Worm (Caenorhabditis elegans) whole organism, L4 larva: ENCODE results near the gene str-35.

ENCODE experiments used
- F26F4.8 ChIP-seq: fragments of 200-800 bp; sonication (Bioruptor generic); conservative IDR thresholded peaks from 2 replicates; pipeline ENCODE4 v1.3.6; 2022; ENCODE audit warnings: missing genetic modification characterization, missing compliant biosample characterization
- F37D6.2 ChIP-seq: sonication (generic microtip); optimal IDR thresholded peaks from 2 replicates; lab custom pipeline; 2016; ENCODE audit warnings: mild to moderate bottlenecking, missing genetic modification characterization, missing compliant biosample characterization
- R02D3.7 ChIP-seq: fragments of 150-350 bp; sonication (generic microtip); optimal IDR thresholded peaks from 3 replicates; lab custom pipeline; 2014; ENCODE audit warnings: missing biosample characterization, missing genetic modification characterization
- ZK337.2 ChIP-seq: fragments of 200-800 bp; sonication (Bioruptor generic); IDR thresholded peaks from 2 replicates; pipeline ENCODE4 v1.3.6; 2022; ENCODE audit warnings: missing genetic modification reagents, missing genetic modification characterization, missing compliant biosample characterization
- aha-1 ChIP-seq: fragments of 150-350 bp; peaks from one replicate; lab custom pipeline; 2014; ENCODE audit warnings: missing biosample characterization, missing genetic modification characterization
- attf-4 ChIP-seq: sonication (generic microtip); optimal IDR thresholded peaks from 3 replicates; lab custom pipeline; 2017; ENCODE audit warnings: missing biosample characterization, missing genetic modification characterization
- ceh-32 ChIP-seq: sonication (generic microtip); optimal IDR thresholded peaks from 2 replicates; lab custom pipeline; 2016; ENCODE audit warnings: mild to moderate bottlenecking, missing genetic modification characterization, missing compliant biosample characterization; ENCODE audit not compliant: poor library complexity
- ceh-82 ChIP-seq: sonication (generic microtip); optimal IDR thresholded peaks from 2 replicates; lab custom pipeline; 2017; ENCODE audit warnings: missing biosample characterization, missing genetic modification characterization
- cey-2 ChIP-seq: sonication (generic microtip); optimal IDR thresholded peaks from 3 replicates; lab custom pipeline; 2017; ENCODE audit warnings: missing genetic modification characterization, mild to moderate bottlenecking, missing compliant biosample characterization, antibody characterized with exemption, borderline replicate concordance; ENCODE audit not compliant: insufficient read depth
- daf-16 ChIP-seq, 3 experiments: sonication (generic microtip); optimal IDR thresholded peaks; 2 replicates each; lab custom pipeline; 2016 to 2017; ENCODE audit warnings: missing genetic modification characterization in 3 of 3, missing genetic modification reagents in 3 of 3, mild to moderate bottlenecking in 2 of 3, missing compliant biosample characterization in 2 of 3, missing biosample characterization in 1 of 3, moderate library complexity in 1 of 3
- dmd-8 ChIP-seq: fragments of 200-800 bp; sonication (Bioruptor generic); IDR thresholded peaks from 2 replicates; pipeline ENCODE4 v1.3.6; 2022; ENCODE audit warnings: missing genetic modification characterization, missing compliant biosample characterization
- dmd-9 ChIP-seq: fragments of 200-800 bp; sonication (Bioruptor generic); IDR thresholded peaks from 2 replicates; pipeline ENCODE4 v1.3.6; 2022; ENCODE audit warnings: missing genetic modification reagents, missing genetic modification characterization, missing compliant biosample characterization
- duxl-1 ChIP-seq: sonication (generic microtip); optimal IDR thresholded peaks from 2 replicates; lab custom pipeline; 2016; ENCODE audit warnings: mild to moderate bottlenecking, missing genetic modification characterization, moderate library complexity, missing compliant biosample characterization; ENCODE audit not compliant: poor library complexity
- dve-1 ChIP-seq: sonication (generic microtip); optimal IDR thresholded peaks from 2 replicates; lab custom pipeline; 2017; ENCODE audit warnings: antibody characterized with exemption, mild to moderate bottlenecking, missing genetic modification characterization, missing compliant biosample characterization; ENCODE audit not compliant: insufficient read depth
- gei-8 ChIP-seq: fragments of 200-800 bp; sonication (Bioruptor generic); optimal IDR thresholded peaks from 2 replicates; lab custom pipeline; 2018; ENCODE audit warnings: mild to moderate bottlenecking, missing genetic modification characterization, missing compliant biosample characterization
- jun-1 ChIP-seq: fragments of 150-350 bp; optimal IDR thresholded peaks from 2 replicates; lab custom pipeline; 2014; ENCODE audit warnings: missing biosample characterization, missing genetic modification reagents, missing genetic modification characterization
- lin-29 ChIP-seq: fragments of 200-800 bp; sonication (Bioruptor generic); IDR thresholded peaks from 2 replicates; pipeline ENCODE4 v1.3.6; 2022; ENCODE audit warnings: missing genetic modification reagents, missing genetic modification characterization, missing compliant biosample characterization
- lin-39 ChIP-seq: fragments of 150-350 bp; optimal IDR thresholded peaks from 2 replicates; lab custom pipeline; 2014; ENCODE audit warnings: missing biosample characterization, missing genetic modification reagents, missing genetic modification characterization
- lir-3 ChIP-seq: sonication (generic microtip); optimal IDR thresholded peaks from 2 replicates; lab custom pipeline; 2016; ENCODE audit warnings: mild to moderate bottlenecking, missing genetic modification characterization, missing compliant biosample characterization
- lsy-2 ChIP-seq, 2 experiments: fragments of 150-350 bp in 1 of 2; sonication (generic microtip) in 1 of 2; optimal IDR thresholded peaks; 2 replicates each; lab custom pipeline; 2014 to 2017; ENCODE audit warnings: missing biosample characterization in 2 of 2, missing genetic modification characterization in 2 of 2
- madf-9 ChIP-seq: fragments of 200-800 bp; sonication (Bioruptor generic); conservative IDR thresholded peaks from 2 replicates; pipeline ENCODE4 v1.3.6; 2022; ENCODE audit warnings: missing genetic modification reagents, missing genetic modification characterization, missing compliant biosample characterization
- mdt-29 ChIP-seq: fragments of 200-800 bp; sonication (Bioruptor generic); IDR thresholded peaks from 2 replicates; pipeline ENCODE4 v1.3.6; 2022; ENCODE audit warnings: missing genetic modification reagents, missing genetic modification characterization, missing compliant biosample characterization
- mes-2 ChIP-seq: sonication (generic microtip); optimal IDR thresholded peaks from 2 replicates; lab custom pipeline; 2016; ENCODE audit warnings: missing genotype, mild to moderate bottlenecking, missing genetic modification characterization, missing compliant biosample characterization; ENCODE audit not compliant: poor library complexity, severe bottlenecking
- nhr-6 ChIP-seq: fragments of 150-350 bp; optimal IDR thresholded peaks from 2 replicates; lab custom pipeline; 2014; ENCODE audit warnings: missing biosample characterization, missing genetic modification characterization
- nhr-76 ChIP-seq: fragments of 150-350 bp; optimal IDR thresholded peaks from 2 replicates; lab custom pipeline; 2014; ENCODE audit warnings: missing biosample characterization, missing genetic modification characterization
- pha-4 ChIP-seq, 2 experiments: fragments of 150-350 bp in 1 of 2; fragments of 200-800 bp in 1 of 2; sonication (Bioruptor generic) in 1 of 2; IDR thresholded peaks in 1 of 2; optimal IDR thresholded peaks in 1 of 2; 2 replicates each; pipeline versions ENCODE4 v1.3.6 to Lab custom; 2014 to 2022; ENCODE audit warnings: missing genetic modification characterization in 2 of 2, missing genetic modification reagents in 2 of 2, missing biosample characterization in 1 of 2, missing compliant biosample characterization in 1 of 2
- php-3 ChIP-seq: fragments of 200-800 bp; sonication (Bioruptor generic); IDR thresholded peaks from 2 replicates; pipeline ENCODE4 v1.3.6; 2022; ENCODE audit warnings: missing genetic modification reagents, missing genetic modification characterization, missing compliant biosample characterization
- rbr-2 ChIP-seq: sonication (generic microtip); optimal IDR thresholded peaks from 2 replicates; lab custom pipeline; 2016; ENCODE audit warnings: missing genotype, missing genetic modification characterization, missing compliant biosample characterization
- saeg-2 ChIP-seq: fragments of 200-800 bp; sonication (Bioruptor generic); IDR thresholded peaks from 2 replicates; pipeline ENCODE4 v1.3.6; 2022; ENCODE audit warnings: missing genetic modification reagents, missing genetic modification characterization, missing compliant biosample characterization
- spr-1 ChIP-seq: sonication (generic microtip); optimal IDR thresholded peaks from 2 replicates; lab custom pipeline; 2016; ENCODE audit warnings: mild to moderate bottlenecking, missing genetic modification characterization, missing compliant biosample characterization
- tra-1 ChIP-seq: fragments of 200-800 bp; sonication (Bioruptor generic); IDR thresholded peaks from 2 replicates; pipeline ENCODE4 v1.3.6; 2022; ENCODE audit warnings: missing genetic modification reagents, missing genetic modification characterization, missing compliant biosample characterization
- unc-62 ChIP-seq, 3 experiments: fragments of 150-350 bp in 1 of 3; sonication (generic microtip); optimal IDR thresholded peaks in 2 of 3; peaks in 1 of 3; 1 replicate in 1 of 3; 2 replicates in 2 of 3; lab custom pipeline; 2014 to 2017; ENCODE audit warnings: missing biosample characterization in 3 of 3, missing genetic modification characterization in 3 of 3, missing genetic modification reagents in 3 of 3, missing genotype in 1 of 3
- zag-1 ChIP-seq: fragments of 150-350 bp; optimal IDR thresholded peaks from 2 replicates; lab custom pipeline; 2014; ENCODE audit warnings: missing biosample characterization, missing genetic modification characterization
- zfp-3 ChIP-seq: fragments of 200-800 bp; sonication (Bioruptor generic); conservative IDR thresholded peaks from 2 replicates; pipeline ENCODE4 v1.3.6; 2022; ENCODE audit warnings: missing genetic modification reagents, missing genetic modification characterization, missing compliant biosample characterization

Gene str-35

ce11 chrV:4507836-4508462, 33.3 kb downstream of the str-35 start (continued):
- TF ChIP-seq dmd-8: no peak
- no peak for TF ChIP-seq R02D3.7 (tag; lab: Kevin White, UChicago)
- peak; percentile 89 for TF ChIP-seq lin-39 (tag; lab: Kevin White, UChicago)
- TF ChIP-seq zfp-3 (GFP tag; lab: Robert Waterston, UW): no peak
- TF ChIP-seq madf-9: no peak
- no peak for TF ChIP-seq duxl-1
- TF ChIP-seq mes-2: peak; percentile 23
- no peak for TF ChIP-seq ZK337.2 (GFP tag; lab: Robert Waterston, UW)
- TF ChIP-seq daf-16 (GFP tag; optimal IDR thresholded peaks at IDR 0.05; lab: Kevin White, UChicago): peak in 1 of 2 experiments; percentile 65
- no peak for TF ChIP-seq daf-16 (tag; optimal IDR thresholded peaks at IDR 0.05; lab: Kevin White, UChicago)
- no peak for TF ChIP-seq attf-4 (tag; lab: Kevin White, UChicago)
- TF ChIP-seq nhr-76 (tag; lab: Kevin White, UChicago): no peak
- peak; percentile 17; the same call in 1 of the 2 replicates for TF ChIP-seq tra-1 (GFP tag; lab: Robert Waterston, UW)
- no peak for TF ChIP-seq dmd-9 (GFP tag; lab: Robert Waterston, UW)
- no peak for TF ChIP-seq pha-4 (GFP tag; IDR thresholded peaks at IDR 0.05; lab: Robert Waterston, UW)
- TF ChIP-seq pha-4 (tag; optimal IDR thresholded peaks at IDR 0.05; lab: Kevin White, UChicago): no peak
- TF ChIP-seq ceh-82 (tag; lab: Kevin White, UChicago): no peak
- peak; percentile 18 for TF ChIP-seq spr-1 (tag; lab: Kevin White, UChicago)
- TF ChIP-seq lir-3 (tag; lab: Kevin White, UChicago): no peak
- TF ChIP-seq mdt-29 (GFP tag; lab: Robert Waterston, UW): no peak
- TF ChIP-seq F26F4.8 (GFP tag; lab: Robert Waterston, UW): 0 out of 2 replicates have a peak, but pooled peaks have one; percentile 3
- TF ChIP-seq cey-2 (tag; lab: Kevin White, UChicago): no peak
- TF ChIP-seq F37D6.2 (tag; lab: Kevin White, UChicago): peak; percentile 50
- peak; percentile 4 for TF ChIP-seq nhr-6
- TF ChIP-seq gei-8 (GFP tag; lab: Kevin White, UChicago): no peak
- TF ChIP-seq unc-62 (GFP tag; optimal IDR thresholded peaks at IDR 0.05 in 1 of 2; lab: Kevin White, UChicago): peak in 1 of 2 experiments; percentile 100
- TF ChIP-seq unc-62 (tag; optimal IDR thresholded peaks at IDR 0.05; lab: Kevin White, UChicago): peak; percentile 100
- no peak for TF ChIP-seq lin-29 (GFP tag; lab: Robert Waterston, UW)
- TF ChIP-seq dve-1 (tag; lab: Kevin White, UChicago): peak; percentile 14
- TF ChIP-seq rbr-2: peak; percentile 78
- no peak for TF ChIP-seq ceh-32 (tag; lab: Kevin White, UChicago)
- TF ChIP-seq, all 104 proteins: peak for 32

ce11 chrV:4508772-4509171, 34.1 kb downstream of the str-35 start:
- no peak for TF ChIP-seq zag-1 (tag; lab: Kevin White, UChicago)
- TF ChIP-seq unc-62 (GFP tag; optimal IDR thresholded peaks at IDR 0.05 in 1 of 2; lab: Kevin White, UChicago): peak in 1 of 2 experiments; percentile 97
- no peak for TF ChIP-seq unc-62 (tag; optimal IDR thresholded peaks at IDR 0.05; lab: Kevin White, UChicago)
- no peak for TF ChIP-seq ZK337.2 (GFP tag; lab: Robert Waterston, UW)
- TF ChIP-seq saeg-2 (GFP tag; lab: Robert Waterston, UW): no peak

ce11 chrV:4509319-4509937, 34.8 kb downstream of the str-35 start:
- TF ChIP-seq mes-2 (peak; percentile 10), jun-1 (tag; lab: Kevin White, UChicago) (no peak), lsy-2 (tag; optimal IDR thresholded peaks at IDR 0.05; lab: Kevin White, UChicago) (no peak), php-3 (GFP tag; lab: Robert Waterston, UW) (peak; percentile 64), aha-1 (tag; lab: Kevin White, UChicago) (peak; percentile 21), unc-62 (GFP tag; optimal IDR thresholded peaks at IDR 0.05 in 1 of 2; lab: Kevin White, UChicago) (peak in 1 of 2 experiments; percentile 86), unc-62 (tag; optimal IDR thresholded peaks at IDR 0.05; lab: Kevin White, UChicago) (no peak)
